Fruit fly (Drosophila melanogaster): ENCODE results near the gene nAChRalpha1.
A peak's percentile ranks its signal among the peaks of the same experiment; 100 is the strongest.

- TF ChIP-seq Crg-1 (GFP tag; optimal IDR thresholded peaks at IDR 0.05) (no peak), kay (GFP tag; ENCODE audit: borderline replicate concordance) (no peak), CG12768 (GFP tag; optimal IDR thresholded peaks at IDR 0.05) (peak; percentile 19), CG11617 (GFP tag; optimal IDR thresholded peaks at IDR 0.05) (peak; percentile 66), CG14711 (tag; optimal IDR thresholded peaks at IDR 0.05) (peak; percentile 93), CG33017 (tag; optimal IDR thresholded peaks at IDR 0.05) (no peak), ovo (GFP tag; optimal IDR thresholded peaks at IDR 0.05) (peak; percentile 19)
Observed at dm6 chr3R:24348420-24349190, 108.4 kb downstream of the nAChRalpha1 start, which contains the start of the genes CG5746 and CG6454.

All from whole organism, adult.